Fruit fly (Drosophila melanogaster) whole organism, embryonic: ENCODE data around the gene CG32187.

Experiments
- Asciz ChIP-seq: fragments of 200-800 bp; sonication (Bioruptor generic); optimal IDR thresholded peaks from 2 replicates; lab custom pipeline; 2017; ENCODE audit warnings: missing biosample characterization, mild to moderate bottlenecking, missing genetic modification characterization, missing genetic modification reagents
- Awh ChIP-seq: fragments of 200-800 bp; sonication (Bioruptor generic); IDR thresholded peaks from 2 replicates; pipeline ENCODE4, ENCODE4 v1.3.6; 2022; ENCODE audit warnings: missing biosample characterization, missing genetic modification characterization
- CG10979 ChIP-seq: fragments of 200-800 bp; sonication (Bioruptor generic); optimal IDR thresholded peaks from 2 replicates; lab custom pipeline; 2018; ENCODE audit warnings: missing biosample characterization, mild to moderate bottlenecking, missing genetic modification characterization, moderate library complexity
- CG11696 ChIP-seq: fragments of 200-800 bp; sonication (Bioruptor generic); IDR thresholded peaks from 2 replicates; pipeline ENCODE4 v1.3.6; 2022; ENCODE audit warnings: missing biosample characterization, missing genetic modification characterization
- CG12104 ChIP-seq: fragments of 200-800 bp; sonication (Bioruptor generic); optimal IDR thresholded peaks from 3 replicates; lab custom pipeline; 2016; ENCODE audit warnings: missing biosample characterization, missing genetic modification characterization
- CG12219 ChIP-seq: fragments of 200-800 bp; sonication (Bioruptor generic); optimal IDR thresholded peaks from 3 replicates; lab custom pipeline; 2018; ENCODE audit warnings: missing biosample characterization, mild to moderate bottlenecking, missing genetic modification characterization
- CG12391 ChIP-seq: fragments of 200-800 bp; sonication (Bioruptor generic); optimal IDR thresholded peaks from 3 replicates; lab custom pipeline; 2018; ENCODE audit warnings: missing biosample characterization, mild to moderate bottlenecking, missing genetic modification characterization, moderate library complexity
- CG15269 ChIP-seq: fragments of 200-800 bp; sonication (Bioruptor generic); optimal IDR thresholded peaks from 2 replicates; lab custom pipeline; 2018; ENCODE audit warnings: missing biosample characterization, mild to moderate bottlenecking, missing genetic modification characterization, moderate library complexity
- CG15514 ChIP-seq: fragments of 200-800 bp; sonication (Bioruptor generic); optimal IDR thresholded peaks from 3 replicates; lab custom pipeline; 2017; ENCODE audit warnings: missing biosample characterization, missing genetic modification characterization, mild to moderate bottlenecking, moderate library complexity, missing genetic modification reagents
- CG17361 ChIP-seq: fragments of 200-800 bp; sonication (Bioruptor generic); IDR thresholded peaks from 3 replicates; pipeline ENCODE4 v1.3.6; 2022; ENCODE audit warnings: missing biosample characterization, missing genetic modification characterization
- CG30020 ChIP-seq: fragments of 200-800 bp; optimal IDR thresholded peaks from 2 replicates; lab custom pipeline; 2019; ENCODE audit warnings: missing biosample characterization, mild to moderate bottlenecking, missing genetic modification characterization, moderate library complexity
- CG5245 ChIP-seq: fragments of 200-800 bp; sonication (Bioruptor generic); optimal IDR thresholded peaks from 3 replicates; lab custom pipeline; 2016; ENCODE audit warnings: missing biosample characterization, missing genetic modification characterization
- CG6654 ChIP-seq: fragments of 200-800 bp; sonication (Bioruptor generic); optimal IDR thresholded peaks from 2 replicates; lab custom pipeline; 2017; ENCODE audit warnings: missing biosample characterization, mild to moderate bottlenecking, missing genetic modification characterization
- CG9437 ChIP-seq: fragments of 200-800 bp; sonication (Bioruptor generic); optimal IDR thresholded peaks from 2 replicates; lab custom pipeline; 2018; ENCODE audit warnings: missing biosample characterization, mild to moderate bottlenecking, missing genetic modification characterization
- CG9609 ChIP-seq: fragments of 200-800 bp; sonication (Bioruptor generic); optimal IDR thresholded peaks from 3 replicates; lab custom pipeline; 2016; ENCODE audit warnings: missing biosample characterization, missing genetic modification characterization
- Dip3 ChIP-seq: fragments of 200-800 bp; sonication (Bioruptor generic); optimal IDR thresholded peaks from 3 replicates; lab custom pipeline; 2016; ENCODE audit warnings: missing biosample characterization, missing genetic modification characterization
- E2f2 ChIP-seq: fragments of 200-800 bp; sonication (Bioruptor generic); IDR thresholded peaks from 2 replicates; pipeline ENCODE4 v1.3.6; 2022; ENCODE audit warnings: missing biosample characterization, missing genetic modification characterization
- Hand ChIP-seq: fragments of 200-800 bp; sonication (Bioruptor generic); optimal IDR thresholded peaks from 2 replicates; lab custom pipeline; 2017; ENCODE audit warnings: mild to moderate bottlenecking, missing biosample characterization, missing genetic modification reagents, missing genetic modification characterization
- Max ChIP-seq: fragments of 200-800 bp; sonication (Bioruptor generic); optimal IDR thresholded peaks from 2 replicates; lab custom pipeline; 2016; ENCODE audit warnings: missing biosample characterization, mild to moderate bottlenecking, missing genetic modification characterization
- NfI ChIP-seq: fragments of 200-800 bp; sonication (Bioruptor generic); optimal IDR thresholded peaks from 3 replicates; lab custom pipeline; 2018; ENCODE audit warnings: missing biosample characterization, mild to moderate bottlenecking, missing genetic modification characterization, moderate library complexity
- Oaz ChIP-seq: fragments of 200-800 bp; sonication (Bioruptor generic); IDR thresholded peaks from 2 replicates; pipeline ENCODE4 v1.3.6; 2022; ENCODE audit warnings: missing biosample characterization, missing genetic modification characterization
- Rx ChIP-seq: fragments of 200-800 bp; sonication (Bioruptor generic); IDR thresholded peaks from 2 replicates; pipeline ENCODE4 v1.3.6; 2022; ENCODE audit warnings: missing biosample characterization, missing genetic modification characterization
- Spps ChIP-seq: fragments of 200-800 bp; sonication (Bioruptor generic); optimal IDR thresholded peaks from 2 replicates; lab custom pipeline; 2018; ENCODE audit warnings: missing biosample characterization, mild to moderate bottlenecking, missing genetic modification characterization
- Usf ChIP-seq: fragments of 200-800 bp; sonication (Bioruptor generic); optimal IDR thresholded peaks from 2 replicates; lab custom pipeline; 2017; ENCODE audit warnings: missing genotype, missing biosample characterization, missing genetic modification characterization
- Vsx1 ChIP-seq: fragments of 200-800 bp; sonication (Bioruptor generic); optimal IDR thresholded peaks from 2 replicates; lab custom pipeline; 2017; ENCODE audit warnings: missing biosample characterization, mild to moderate bottlenecking, missing genetic modification characterization, missing genetic modification reagents
- Xbp1 ChIP-seq: fragments of 200-800 bp; sonication (Bioruptor generic); optimal IDR thresholded peaks from 3 replicates; lab custom pipeline; 2016; ENCODE audit warnings: missing biosample characterization, mild to moderate bottlenecking, missing genetic modification characterization
- ash1 ChIP-seq: fragments of 200-800 bp; sonication (Bioruptor generic); optimal IDR thresholded peaks from 2 replicates; lab custom pipeline; 2018; ENCODE audit warnings: missing biosample characterization, mild to moderate bottlenecking, missing genetic modification characterization
- bcd ChIP-seq: fragments of 200-800 bp; sonication (Bioruptor generic); optimal IDR thresholded peaks from 2 replicates; lab custom pipeline; 2017; ENCODE audit warnings: missing biosample characterization, mild to moderate bottlenecking, missing genetic modification characterization
- crp ChIP-seq, 2 experiments: fragments of 200-800 bp; sonication (Bioruptor generic); optimal IDR thresholded peaks; 2 replicates in 1 of 2; 3 replicates in 1 of 2; lab custom pipeline; 2017; ENCODE audit warnings: missing biosample characterization in 2 of 2, missing genetic modification characterization in 2 of 2, mild to moderate bottlenecking in 1 of 2, moderate library complexity in 1 of 2
- emc ChIP-seq: fragments of 200-800 bp; sonication (Bioruptor generic); optimal IDR thresholded peaks from 2 replicates; lab custom pipeline; 2016; ENCODE audit warnings: missing biosample characterization, missing genetic modification characterization
- grau ChIP-seq: fragments of 200-800 bp; optimal IDR thresholded peaks from 3 replicates; lab custom pipeline; 2019; ENCODE audit warnings: missing biosample characterization, mild to moderate bottlenecking, missing genetic modification characterization, moderate library complexity
- ind ChIP-seq: fragments of 200-800 bp; sonication (Bioruptor generic); optimal IDR thresholded peaks from 3 replicates; lab custom pipeline; 2016; ENCODE audit warnings: missing biosample characterization, missing genetic modification characterization
- klu ChIP-seq: fragments of 200-800 bp; sonication (Bioruptor generic); IDR thresholded peaks from 2 replicates; pipeline ENCODE4 v1.3.6; 2022; ENCODE audit warnings: missing biosample characterization, missing genetic modification characterization
- lbe ChIP-seq: fragments of 200-800 bp; sonication (Bioruptor generic); optimal IDR thresholded peaks from 2 replicates; lab custom pipeline; 2016; ENCODE audit warnings: missing biosample characterization, mild to moderate bottlenecking, missing genetic modification characterization
- maf-S ChIP-seq: fragments of 200-800 bp; sonication (Bioruptor generic); optimal IDR thresholded peaks from 2 replicates; lab custom pipeline; 2016; ENCODE audit warnings: missing biosample characterization, missing genetic modification characterization
- odd ChIP-seq: fragments of 200-800 bp; sonication (Bioruptor generic); optimal IDR thresholded peaks from 2 replicates; lab custom pipeline; 2017; ENCODE audit warnings: missing biosample characterization, mild to moderate bottlenecking, missing genetic modification characterization
- onecut ChIP-seq: fragments of 200-800 bp; sonication (Bioruptor generic); IDR thresholded peaks from 2 replicates; pipeline ENCODE4 v1.3.6; 2022; ENCODE audit warnings: missing biosample characterization, missing genetic modification characterization
- otp ChIP-seq: fragments of 200-800 bp; sonication (Bioruptor generic); IDR thresholded peaks from 3 replicates; pipeline ENCODE4, ENCODE4 v1.3.6; 2022; ENCODE audit warnings: missing biosample characterization, missing genetic modification characterization
- pzg ChIP-seq: fragments of 200-800 bp; sonication (Bioruptor generic); optimal IDR thresholded peaks from 3 replicates; lab custom pipeline; 2018; ENCODE audit warnings: missing biosample characterization, mild to moderate bottlenecking, missing genetic modification characterization, moderate library complexity
- ro ChIP-seq: fragments of 200-800 bp; sonication (Bioruptor generic); IDR thresholded peaks from 2 replicates; pipeline ENCODE4 v1.3.6; 2022; ENCODE audit warnings: missing biosample characterization, missing genetic modification characterization
- sc ChIP-seq, 3 experiments: fragments of >200 bp in 2 of 3; fragments of 200-800 bp in 1 of 3; sonication (Bioruptor generic) in 1 of 3; optimal IDR thresholded peaks; 2 replicates in 2 of 3; 3 replicates in 1 of 3; lab custom pipeline; 2017; ENCODE audit warnings: mild to moderate bottlenecking in 1 of 3, missing biosample characterization in 1 of 3, missing genetic modification characterization in 1 of 3, missing genetic modification reagents in 1 of 3
- schlank ChIP-seq: fragments of 200-800 bp; sonication (Bioruptor generic); optimal IDR thresholded peaks from 2 replicates; lab custom pipeline; 2018; ENCODE audit warnings: missing biosample characterization, mild to moderate bottlenecking, missing genetic modification characterization
- sens ChIP-seq: fragments of 200-800 bp; sonication (Bioruptor generic); peaks from one replicate; lab custom pipeline; 2016; ENCODE audit warnings: missing biosample characterization, missing genetic modification characterization
- slbo ChIP-seq: fragments of 200-800 bp; sonication (Bioruptor generic); IDR thresholded peaks from 2 replicates; pipeline ENCODE4 v1.3.6; 2022; ENCODE audit warnings: missing biosample characterization, missing genetic modification characterization
- slp2 ChIP-seq: fragments of 200-800 bp; sonication (Bioruptor generic); optimal IDR thresholded peaks from 2 replicates; lab custom pipeline; 2016; ENCODE audit warnings: missing biosample characterization, missing genetic modification characterization
- so ChIP-seq: fragments of 200-800 bp; sonication (Bioruptor generic); IDR thresholded peaks from 3 replicates; pipeline ENCODE4 v1.3.6; 2022; ENCODE audit warnings: missing biosample characterization, missing genetic modification characterization
- sob ChIP-seq: fragments of 200-800 bp; sonication (Bioruptor generic); IDR thresholded peaks from 2 replicates; pipeline ENCODE4 v1.3.6; 2022; ENCODE audit warnings: missing biosample characterization, missing genetic modification characterization
- sr ChIP-seq: fragments of 200-800 bp; sonication (Bioruptor generic); IDR thresholded peaks from 3 replicates; pipeline ENCODE4 v1.3.6; 2022; ENCODE audit warnings: missing biosample characterization, missing genetic modification characterization
- stc ChIP-seq: fragments of 200-800 bp; sonication (Bioruptor generic); IDR thresholded peaks from 2 replicates; pipeline ENCODE4 v1.3.6; 2022; ENCODE audit warnings: missing biosample characterization, missing genetic modification characterization

Gene CG32187

dm6 chr3L:17846169-17846981 lies 40.2 kb upstream of the CG32187 start, which contains the start of the genes MED19 and CG7430 (continued):
- no peak for TF ChIP-seq Vsx1 (GFP tag; lab: Kevin White, UChicago)
- TF ChIP-seq so, result no peak
- no peak for TF ChIP-seq klu (GFP tag; lab: Robert Waterston, UW)
- TF ChIP-seq otp (GFP tag; lab: Robert Waterston, UW), result no peak
- TF ChIP-seq schlank, result no peak
- peak; percentile 91 for TF ChIP-seq pzg (GFP tag; lab: Kevin White, UChicago)
- peak; percentile 32 for TF ChIP-seq E2f2 (GFP tag; lab: Robert Waterston, UW)
- no peak for TF ChIP-seq stc (GFP tag; lab: Robert Waterston, UW)
- TF ChIP-seq CG10979 (tag; lab: Kevin White, UChicago), result peak; percentile 27
- peak; percentile 36 for TF ChIP-seq CG30020 (tag; lab: Kevin White, UChicago)
- no peak for TF ChIP-seq CG11696
- TF ChIP-seq sr (GFP tag; lab: Robert Waterston, UW), result peak; percentile 65; the same call in 2 of the 3 replicates
- TF ChIP-seq sob (GFP tag; lab: Robert Waterston, UW), result peak; percentile 55; the same call in 1 of the 2 replicates
- TF ChIP-seq CG12104 (GFP tag; lab: Kevin White, UChicago), result peak; percentile 10
- peak; percentile 8 for TF ChIP-seq grau (tag; lab: Kevin White, UChicago)
- TF ChIP-seq ind, result no peak
- TF ChIP-seq slp2 (GFP tag; lab: Kevin White, UChicago), result no peak
- peak; percentile 48 for TF ChIP-seq CG15514 (GFP tag; lab: Kevin White, UChicago)
- TF ChIP-seq lbe, result peak; percentile 26
- TF ChIP-seq CG9437 (GFP tag; lab: Kevin White, UChicago), result peak; percentile 20
- no peak for TF ChIP-seq maf-S
- TF ChIP-seq crp (GFP tag; optimal IDR thresholded peaks at IDR 0.05; lab: Kevin White, UChicago), result peak in 1 of 2 experiments; percentile 34
- TF ChIP-seq Asciz (GFP tag; lab: Kevin White, UChicago), result no peak
- peak; percentile 24; the same call in 1 of the 2 replicates for TF ChIP-seq slbo
- peak; percentile 1 for TF ChIP-seq NfI
- no peak for TF ChIP-seq Max (GFP tag; lab: Kevin White, UChicago)
- no peak for TF ChIP-seq Usf (GFP tag; lab: Kevin White, UChicago)
- no peak for TF ChIP-seq onecut (GFP tag; lab: Robert Waterston, UW)
- TF ChIP-seq emc (GFP tag; lab: Kevin White, UChicago), result no peak
- TF ChIP-seq ash1 (GFP tag; lab: Kevin White, UChicago), result no peak
- peak; percentile 54; the same call in 2 of the 3 replicates for TF ChIP-seq CG17361 (GFP tag; lab: Robert Waterston, UW)
- TF ChIP-seq CG5245, result no peak
- TF ChIP-seq Dip3 (GFP tag; lab: Kevin White, UChicago), result no peak
- TF ChIP-seq ro (GFP tag; lab: Robert Waterston, UW), result no peak
- no peak for TF ChIP-seq Oaz
- peak; percentile 22 for TF ChIP-seq CG12391 (tag; lab: Kevin White, UChicago)
- no peak for TF ChIP-seq CG15269 (tag; lab: Kevin White, UChicago)
- TF ChIP-seq sc (optimal IDR thresholded peaks at IDR 0.05; lab: Kevin White, UChicago), result no peak
- TF ChIP-seq sc (GFP tag; optimal IDR thresholded peaks at IDR 0.05; lab: Kevin White, UChicago), result no peak
- TF ChIP-seq Spps, result no peak
- TF ChIP-seq Hand, result peak; percentile 28
- TF ChIP-seq sens (GFP tag; lab: Kevin White, UChicago), result no peak
- TF ChIP-seq Rx (GFP tag; lab: Robert Waterston, UW), result no peak
- TF ChIP-seq CG6654 (GFP tag; lab: Kevin White, UChicago), result no peak
- TF ChIP-seq Xbp1 (GFP tag; lab: Kevin White, UChicago), result peak; percentile 14
- TF ChIP-seq CG9609 (GFP tag; lab: Kevin White, UChicago), result no peak
- no peak for TF ChIP-seq odd
- TF ChIP-seq Awh, result no peak
- TF ChIP-seq bcd (GFP tag; lab: Kevin White, UChicago), result no peak
- no peak for TF ChIP-seq CG12219 (GFP tag; lab: Kevin White, UChicago)
